Fruit fly (Drosophila melanogaster) whole organism: ENCODE measurements around the gene polo.

Experiments
- CG8478 ChIP-seq: fragments of >200 bp; optimal IDR thresholded peaks from 2 replicates; lab custom pipeline; 2018; ENCODE audit warnings: inconsistent platforms
- EcR ChIP-seq, 2 experiments: fragments of >200 bp; optimal IDR thresholded peaks; 2 replicates each; lab custom pipeline; 2017; ENCODE audit warnings: missing biosample characterization in 2 of 2, missing genetic modification characterization in 2 of 2, missing genetic modification reagents in 2 of 2
- pan ChIP-seq: fragments of >200 bp; optimal IDR thresholded peaks from 2 replicates; lab custom pipeline; 2017
- psq ChIP-seq: fragments of >200 bp; optimal IDR thresholded peaks from 2 replicates; lab custom pipeline; 2017
- usp ChIP-seq: fragments of >200 bp; optimal IDR thresholded peaks from 2 replicates; lab custom pipeline; 2017; ENCODE audit warnings: missing biosample characterization, missing genetic modification characterization, mixed read lengths

DNA sequence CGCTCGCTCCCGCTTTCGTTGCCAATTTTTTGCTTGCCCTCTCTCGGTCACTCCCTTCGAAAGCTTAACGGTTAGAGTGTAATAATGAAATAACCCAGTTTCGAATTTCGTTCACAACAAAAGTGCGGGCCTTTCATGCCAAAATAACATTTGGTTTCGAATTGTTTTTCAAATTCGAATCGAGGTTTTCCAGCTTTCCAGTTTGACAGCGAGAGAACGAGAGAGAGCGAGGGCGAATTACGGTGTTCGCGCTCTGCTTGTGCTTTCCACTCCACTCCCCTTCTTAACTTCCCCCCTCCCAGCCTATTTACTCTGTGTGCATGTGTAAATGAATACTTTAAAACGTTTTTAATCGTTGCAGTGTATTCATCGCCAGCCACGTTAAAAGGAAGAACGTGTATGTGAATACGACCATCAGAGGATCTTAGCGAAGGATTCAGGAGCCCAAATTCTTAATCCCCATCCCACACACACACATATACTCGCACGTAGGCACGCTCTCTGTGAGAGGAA is 39.2 kb downstream of the polo start:
- TF ChIP-seq usp (GFP tag; lab: Kevin White, UChicago) = no peak
- TF ChIP-seq CG8478 (lab: Kevin White, UChicago) = no peak
- TF ChIP-seq pan (lab: Kevin White, UChicago) = no peak
- TF ChIP-seq psq = no peak
- TF ChIP-seq EcR (GFP tag; optimal IDR thresholded peaks at IDR 0.05; lab: Kevin White, UChicago) = peak in 1 of 2 experiments; percentile 10
